Worm (Caenorhabditis elegans) whole organism, L4 larva: ENCODE measurements around the gene T22D1.18.

Experiments used
- ceh-82 ChIP-seq: sonication (generic microtip); optimal IDR thresholded peaks from 2 replicates; lab custom pipeline; 2017; ENCODE audit warnings: missing biosample characterization, missing genetic modification characterization
- spr-1 ChIP-seq: sonication (generic microtip); optimal IDR thresholded peaks from 2 replicates; lab custom pipeline; 2016; ENCODE audit warnings: mild to moderate bottlenecking, missing genetic modification characterization, missing compliant biosample characterization

DNA sequence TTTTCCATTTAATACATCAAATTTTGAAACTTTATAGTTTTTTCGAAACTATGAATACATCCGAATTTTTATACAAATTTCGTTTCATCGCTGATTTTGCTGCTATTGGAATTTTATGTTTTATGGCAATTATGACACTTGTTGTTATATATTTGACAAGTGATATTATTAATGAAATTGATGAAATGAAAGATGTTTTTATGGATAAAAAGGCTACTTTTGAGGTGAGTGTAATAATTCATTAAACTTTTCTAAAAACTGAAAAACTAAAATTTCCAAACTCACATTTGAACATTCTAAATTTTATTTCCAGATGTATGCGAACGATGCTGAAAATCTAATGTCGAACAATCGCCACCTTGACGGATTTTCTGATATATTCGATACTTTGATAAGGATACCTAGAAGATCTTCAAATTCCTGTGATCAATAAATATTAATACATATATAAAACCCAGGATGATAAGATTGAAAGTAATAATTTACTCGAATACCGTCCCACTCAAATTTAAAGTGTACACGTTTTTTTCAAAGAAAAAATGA lies 13.9 kb downstream of the T22D1.18 start, which contains the start of the genes T22D1.17 and T22D1.8:
- no peak for TF ChIP-seq spr-1 (tag; lab: Kevin White, UChicago)
- TF ChIP-seq ceh-82 (tag; lab: Kevin White, UChicago): no peak
